Fruit fly (Drosophila melanogaster): ENCODE data around the gene Nedd8.
A peak's percentile ranks its signal among the peaks of the same experiment; 100 is the strongest.

Nedd8 gene

dm6 chr2L:18982826-18983758 lies 31.5 kb upstream of the Nedd8 start (continued):
- TF ChIP-seq ara (GFP tag; IDR thresholded peaks at IDR 0.05), result no peak
- peak; percentile 66 for TF ChIP-seq sens (GFP tag)
- no peak for TF ChIP-seq Usf (GFP tag; optimal IDR thresholded peaks at IDR 0.05)
- peak; percentile 0 for TF ChIP-seq CG2120 (GFP tag; optimal IDR thresholded peaks at IDR 0.05)
- no peak for TF ChIP-seq Xbp1 (GFP tag; optimal IDR thresholded peaks at IDR 0.05)
- peak in 1 of 3 experiments; percentile 3 for TF ChIP-seq lola (GFP tag; optimal IDR thresholded peaks at IDR 0.05)
- no peak for TF ChIP-seq CG3726 (GFP tag; IDR thresholded peaks at IDR 0.05)
- peak; percentile 17 for TF ChIP-seq phol (tag; optimal IDR thresholded peaks at IDR 0.05)
- peak; percentile 34; the same call in 1 of the 2 replicates for TF ChIP-seq slbo (GFP tag; IDR thresholded peaks at IDR 0.05)
- peak; percentile 44 for TF ChIP-seq CG2678 (tag; optimal IDR thresholded peaks at IDR 0.05)
- no peak for TF ChIP-seq zfh1 (GFP tag; IDR thresholded peaks at IDR 0.05)
- peak; percentile 42; the same call in 1 of the 3 replicates for TF ChIP-seq CG17361 (GFP tag; IDR thresholded peaks at IDR 0.05)
- peak; percentile 49 for TF ChIP-seq row (GFP tag; IDR thresholded peaks at IDR 0.05)
- no peak for TF ChIP-seq chinmo (GFP tag; IDR thresholded peaks at IDR 0.05; ENCODE audit: partially characterized antibody)
- no peak for TF ChIP-seq NFAT (GFP tag; IDR thresholded peaks at IDR 0.05)
- TF ChIP-seq CG11504 (tag; optimal IDR thresholded peaks at IDR 0.05), result peak; percentile 51
- TF ChIP-seq CG13424 (tag; optimal IDR thresholded peaks at IDR 0.05), result peak; percentile 17
- TF ChIP-seq eve (GFP tag; optimal IDR thresholded peaks at IDR 0.05), result peak in 1 of 2 experiments; percentile 43
- TF ChIP-seq CG30403 (GFP tag; optimal IDR thresholded peaks at IDR 0.05), result peak; percentile 4
- TF ChIP-seq Doc3 (GFP tag; IDR thresholded peaks at IDR 0.05; ENCODE audit: partially characterized antibody), result no peak
- peak; percentile 20 for TF ChIP-seq CG7839 (tag; optimal IDR thresholded peaks at IDR 0.05)
- TF ChIP-seq CG9215 (GFP tag; IDR thresholded peaks at IDR 0.05), result 0 out of 2 replicates have a peak, but pooled peaks have one; percentile 12
- peak; percentile 46 for TF ChIP-seq dmrt99B (tag; optimal IDR thresholded peaks at IDR 0.05)
- TF ChIP-seq pnt (GFP tag; optimal IDR thresholded peaks at IDR 0.05), result no peak
- peak; percentile 16 for TF ChIP-seq nmo (GFP tag; optimal IDR thresholded peaks at IDR 0.05)
- TF ChIP-seq Optix (GFP tag; IDR thresholded peaks at IDR 0.05), result 0 out of 3 replicates have a peak, but pooled peaks have one; percentile 19
- TF ChIP-seq CG8944 (GFP tag; optimal IDR thresholded peaks at IDR 0.05), result no peak
- no peak for TF ChIP-seq cad (GFP tag; optimal IDR thresholded peaks at IDR 0.05)
- peak; percentile 41 for TF ChIP-seq gem (tag; optimal IDR thresholded peaks at IDR 0.05)
- peak; percentile 28 for TF ChIP-seq Meics (GFP tag; optimal IDR thresholded peaks at IDR 0.05)
- TF ChIP-seq Med (GFP tag), result peak; percentile 55
- TF ChIP-seq az2 (GFP tag; optimal IDR thresholded peaks at IDR 0.05), result peak; percentile 16
- no peak for TF ChIP-seq Hsf (GFP tag; optimal IDR thresholded peaks at IDR 0.05)
- peak; percentile 5 for TF ChIP-seq Kr (GFP tag; optimal IDR thresholded peaks at IDR 0.05)
- no peak for TF ChIP-seq Scr (GFP tag; IDR thresholded peaks at IDR 0.05; ENCODE audit: partially characterized antibody)
- no peak for TF ChIP-seq CG31441 (GFP tag; IDR thresholded peaks at IDR 0.05)
- peak in 1 of 2 experiments; percentile 15 for TF ChIP-seq Hr51 (GFP tag; optimal IDR thresholded peaks at IDR 0.05)
- TF ChIP-seq CG10147 (GFP tag; optimal IDR thresholded peaks at IDR 0.05), result no peak
- TF ChIP-seq CG13296 (GFP tag; optimal IDR thresholded peaks at IDR 0.05), result no peak
- TF ChIP-seq grau (tag; optimal IDR thresholded peaks at IDR 0.05), result peak; percentile 84

All from whole organism, embryonic.